ENCODE assay signal across 1 fruit fly cellular context in genomic region chr3L:16004401-16005237, dm6.
TF ChIP-seq lines count a peak whose summit lies in the region.

Gene hzg, minus strand, starts transcription at chr3L:16004736.
Gene mRpS31, plus strand, starts transcription at chr3L:16005193.

TF ChIP-seq in whole organism, embryonic, 481 proteins besides CTCF, POLR2A, EP300 and RAD21 (continued from another document and continues in another):
- TF ChIP-seq sd (tag; optimal IDR thresholded peaks at IDR 0.05; lab: Kevin White, UChicago) (peak; percentile 62), CG14050 (GFP tag; IDR thresholded peaks at IDR 0.05; lab: Robert Waterston, UW) (no peak), CG18764 (GFP tag; optimal IDR thresholded peaks at IDR 0.05; lab: Kevin White, UChicago) (peak; percentile 13), Doc3 (GFP tag; IDR thresholded peaks at IDR 0.05; lab: Robert Waterston, UW; ENCODE audit: partially characterized antibody) (no peak), tin (GFP tag; optimal IDR thresholded peaks at IDR 0.05; lab: Kevin White, UChicago) (peak; percentile 55), CG16779 (GFP tag; IDR thresholded peaks at IDR 0.05; lab: Robert Waterston, UW) (no peak), otp (GFP tag; IDR thresholded peaks at IDR 0.05; lab: Robert Waterston, UW) (no peak), Pdp1 (GFP tag; optimal IDR thresholded peaks at IDR 0.05; lab: Kevin White, UChicago) (peak; percentile 42 to 55), CrebB (tag; optimal IDR thresholded peaks at IDR 0.05; lab: Kevin White, UChicago) (no peak), chm (GFP tag; IDR thresholded peaks at IDR 0.05; lab: Robert Waterston, UW) (peak; percentile 8; the same call in 1 of the 2 replicates), Sin3A (optimal IDR thresholded peaks at IDR 0.05; lab: Kevin White, UChicago) (peak; percentile 31), vnd (GFP tag; IDR thresholded peaks at IDR 0.05; lab: Robert Waterston, UW; ENCODE audit: partially characterized antibody) (no peak), CG17829 (tag; optimal IDR thresholded peaks at IDR 0.05; lab: Kevin White, UChicago) (peak; percentile 82), CG1529 (GFP tag; optimal IDR thresholded peaks at IDR 0.05; lab: Kevin White, UChicago) (no peak), CG6791 (GFP tag; IDR thresholded peaks at IDR 0.05; lab: Robert Waterston, UW; ENCODE audit: partially characterized antibody) (no peak; the same call in 2 of the 3 replicates), btn (GFP tag; optimal IDR thresholded peaks at IDR 0.05; lab: Kevin White, UChicago) (no peak), pan (optimal IDR thresholded peaks at IDR 0.05; lab: Kevin White, UChicago) (no peak), pan (GFP tag; optimal IDR thresholded peaks at IDR 0.05 in 1 of 2, IDR thresholded peaks at IDR 0.05 in 1 of 2) (peak in 1 of 2 experiments; percentile 24), dpn (GFP tag; optimal IDR thresholded peaks at IDR 0.05; lab: Kevin White, UChicago) (peak; percentile 46 to 65), CG7372 (GFP tag; IDR thresholded peaks at IDR 0.05; lab: Robert Waterston, UW) (peak; percentile 66; the same call in 1 of the 2 replicates), Gsc (GFP tag; IDR thresholded peaks at IDR 0.05; lab: Robert Waterston, UW) (no peak), CG1024 (GFP tag; IDR thresholded peaks at IDR 0.05; lab: Robert Waterston, UW) (no peak), sens (GFP tag; lab: Kevin White, UChicago) (peak; percentile 89), Hr3 (GFP tag; optimal IDR thresholded peaks at IDR 0.05; lab: Kevin White, UChicago) (peak; percentile 57), Oaz (GFP tag; IDR thresholded peaks at IDR 0.05; lab: Robert Waterston, UW) (no peak), seq (GFP tag; IDR thresholded peaks at IDR 0.05; lab: Robert Waterston, UW) (no peak), stc (GFP tag; IDR thresholded peaks at IDR 0.05; lab: Robert Waterston, UW) (no peak), dan (GFP tag; IDR thresholded peaks at IDR 0.05; lab: Robert Waterston, UW) (no peak), CG11723 (GFP tag; optimal IDR thresholded peaks at IDR 0.05; lab: Kevin White, UChicago) (no peak), dysf (GFP tag; IDR thresholded peaks at IDR 0.05; lab: Robert Waterston, UW) (peak; percentile 46; the same call in 1 of the 3 replicates), CG2129 (GFP tag; IDR thresholded peaks at IDR 0.05; lab: Robert Waterston, UW; ENCODE audit: partially characterized antibody) (no peak), al (GFP tag; IDR thresholded peaks at IDR 0.05; lab: Robert Waterston, UW) (peak; percentile 52; the same call in 1 of the 2 replicates), Awh (GFP tag; IDR thresholded peaks at IDR 0.05; lab: Robert Waterston, UW) (peak; percentile 53; the same call in 1 of the 2 replicates), disco-r (GFP tag; optimal IDR thresholded peaks at IDR 0.05; lab: Kevin White, UChicago) (no peak), trh (GFP tag; optimal IDR thresholded peaks at IDR 0.05; lab: Kevin White, UChicago) (no peak), fd102C (GFP tag; optimal IDR thresholded peaks at IDR 0.05; lab: Kevin White, UChicago) (no peak), CG17802 (tag; optimal IDR thresholded peaks at IDR 0.05; lab: Kevin White, UChicago) (no peak), CG32532 (GFP tag; IDR thresholded peaks at IDR 0.05; lab: Robert Waterston, UW) (peak; percentile 51), Mes4 (GFP tag; optimal IDR thresholded peaks at IDR 0.05; lab: Kevin White, UChicago) (no peak), tup (GFP tag; optimal IDR thresholded peaks at IDR 0.05; lab: Kevin White, UChicago) (no peak), hbn (GFP tag; IDR thresholded peaks at IDR 0.05; lab: Robert Waterston, UW; ENCODE audit: partially characterized antibody) (no peak), wek (GFP tag; optimal IDR thresholded peaks at IDR 0.05; lab: Kevin White, UChicago) (no peak), CG3407 (GFP tag; optimal IDR thresholded peaks at IDR 0.05; lab: Kevin White, UChicago) (no peak), CG10321 (GFP tag; IDR thresholded peaks at IDR 0.05; lab: Robert Waterston, UW) (no peak), exex (tag; optimal IDR thresholded peaks at IDR 0.05; lab: Kevin White, UChicago) (peak; percentile 6), CG33557 (GFP tag; optimal IDR thresholded peaks at IDR 0.05; lab: Kevin White, UChicago) (peak; percentile 31), bigmax (GFP tag; optimal IDR thresholded peaks at IDR 0.05; lab: Kevin White, UChicago) (no peak), onecut (GFP tag; IDR thresholded peaks at IDR 0.05; lab: Robert Waterston, UW) (no peak), lmd (GFP tag; IDR thresholded peaks at IDR 0.05; lab: Robert Waterston, UW) (no peak; the same call in 1 of the 2 replicates), CG6654 (GFP tag; optimal IDR thresholded peaks at IDR 0.05; lab: Kevin White, UChicago) (no peak), trem (tag; optimal IDR thresholded peaks at IDR 0.05; lab: Kevin White, UChicago) (peak; percentile 99), ssp (GFP tag; IDR thresholded peaks at IDR 0.05; lab: Robert Waterston, UW) (no peak), tll (GFP tag; optimal IDR thresholded peaks at IDR 0.05; lab: Kevin White, UChicago) (no peak), CG11504 (tag; optimal IDR thresholded peaks at IDR 0.05; lab: Kevin White, UChicago) (peak; percentile 66), Rfx (GFP tag; IDR thresholded peaks at IDR 0.05; lab: Robert Waterston, UW) (peak; percentile 66), nerfin-2 (GFP tag; IDR thresholded peaks at IDR 0.05; lab: Robert Waterston, UW; ENCODE audit: partially characterized antibody) (no peak), Opbp (GFP tag; IDR thresholded peaks at IDR 0.05; lab: Robert Waterston, UW; ENCODE audit: partially characterized antibody) (no peak), Bteb2 (GFP tag; optimal IDR thresholded peaks at IDR 0.05; lab: Kevin White, UChicago) (peak; percentile 27), psq (GFP tag; optimal IDR thresholded peaks at IDR 0.05; lab: Kevin White, UChicago) (peak; percentile 74), fd3F (GFP tag; optimal IDR thresholded peaks at IDR 0.05; lab: Kevin White, UChicago) (no peak), kay (GFP tag; optimal IDR thresholded peaks at IDR 0.05; lab: Kevin White, UChicago) (peak; percentile 10), vvl (GFP tag; IDR thresholded peaks at IDR 0.05; lab: Robert Waterston, UW) (peak; percentile 54; the same call in 1 of the 2 replicates), CG30431 (GFP tag; optimal IDR thresholded peaks at IDR 0.05; lab: Kevin White, UChicago) (no peak), Eip74EF (GFP tag; optimal IDR thresholded peaks at IDR 0.05; lab: Kevin White, UChicago) (no peak), lola (GFP tag; optimal IDR thresholded peaks at IDR 0.05; lab: Kevin White, UChicago) (peak in 1 of 3 experiments; percentile 53), zfh2 (GFP tag; optimal IDR thresholded peaks at IDR 0.05; lab: Kevin White, UChicago) (peak; percentile 60), CG13123 (GFP tag; optimal IDR thresholded peaks at IDR 0.05; lab: Kevin White, UChicago) (peak; percentile 4), CG6765 (GFP tag; optimal IDR thresholded peaks at IDR 0.05; lab: Kevin White, UChicago) (no peak), az2 (GFP tag; optimal IDR thresholded peaks at IDR 0.05; lab: Kevin White, UChicago) (peak; percentile 57), CG1603 (tag; optimal IDR thresholded peaks at IDR 0.05; lab: Kevin White, UChicago) (no peak), ranshi (GFP tag; IDR thresholded peaks at IDR 0.05; lab: Robert Waterston, UW) (peak; percentile 65; the same call in 1 of the 2 replicates), her (GFP tag; optimal IDR thresholded peaks at IDR 0.05; lab: Kevin White, UChicago) (no peak), Lhr (GFP tag; optimal IDR thresholded peaks at IDR 0.05; lab: Kevin White, UChicago) (peak; percentile 55), sim (GFP tag; IDR thresholded peaks at IDR 0.05; lab: Robert Waterston, UW) (no peak), CG11398 (GFP tag; optimal IDR thresholded peaks at IDR 0.05; lab: Kevin White, UChicago) (no peak), CG11696 (GFP tag; IDR thresholded peaks at IDR 0.05; lab: Robert Waterston, UW) (no peak), CG1832 (GFP tag; optimal IDR thresholded peaks at IDR 0.05; lab: Kevin White, UChicago) (no peak), tna (GFP tag; IDR thresholded peaks at IDR 0.05; lab: Robert Waterston, UW; ENCODE audit: partially characterized antibody) (no peak), CG9817 (tag; optimal IDR thresholded peaks at IDR 0.05; lab: Kevin White, UChicago) (peak; percentile 67), jumu (GFP tag; optimal IDR thresholded peaks at IDR 0.05; lab: Kevin White, UChicago) (peak; percentile 41), CG9727 (GFP tag; optimal IDR thresholded peaks at IDR 0.05; lab: Kevin White, UChicago) (peak; percentile 35), maf-S (GFP tag; optimal IDR thresholded peaks at IDR 0.05; lab: Kevin White, UChicago) (no peak), Sry-δ (GFP tag; optimal IDR thresholded peaks at IDR 0.05; lab: Kevin White, UChicago) (peak; percentile 42), Sox100B (GFP tag; optimal IDR thresholded peaks at IDR 0.05; lab: Kevin White, UChicago) (peak; percentile 40), ftz-f1 (GFP tag; optimal IDR thresholded peaks at IDR 0.05; lab: Kevin White, UChicago) (no peak), CG9437 (GFP tag; optimal IDR thresholded peaks at IDR 0.05; lab: Kevin White, UChicago) (peak; percentile 23), dati (GFP tag; IDR thresholded peaks at IDR 0.05; lab: Robert Waterston, UW) (no peak), ash1 (GFP tag; optimal IDR thresholded peaks at IDR 0.05; lab: Kevin White, UChicago) (no peak), CG5953 (GFP tag; IDR thresholded peaks at IDR 0.05; lab: Robert Waterston, UW) (no peak), eve (GFP tag; optimal IDR thresholded peaks at IDR 0.05; lab: Kevin White, UChicago) (no peak), CG10267 (tag; optimal IDR thresholded peaks at IDR 0.05; lab: Kevin White, UChicago) (peak; percentile 67), CG11093 (GFP tag; IDR thresholded peaks at IDR 0.05; lab: Robert Waterston, UW) (no peak), ems (GFP tag; optimal IDR thresholded peaks at IDR 0.05; lab: Kevin White, UChicago) (no peak), CG7745 (tag; optimal IDR thresholded peaks at IDR 0.05; lab: Kevin White, UChicago) (peak; percentile 20), CG9215 (GFP tag; IDR thresholded peaks at IDR 0.05; lab: Robert Waterston, UW) (peak; percentile 57), CG10654 (GFP tag; optimal IDR thresholded peaks at IDR 0.05; lab: Kevin White, UChicago) (peak; percentile 50), Meics (GFP tag; optimal IDR thresholded peaks at IDR 0.05; lab: Kevin White, UChicago) (peak; percentile 25), CG2120 (GFP tag; optimal IDR thresholded peaks at IDR 0.05; lab: Kevin White, UChicago) (peak; percentile 80), CG33213 (GFP tag; optimal IDR thresholded peaks at IDR 0.05; lab: Kevin White, UChicago) (peak; percentile 54), NC2β (GFP tag; optimal IDR thresholded peaks at IDR 0.05; lab: Kevin White, UChicago) (peak; percentile 6), gro (GFP tag; optimal IDR thresholded peaks at IDR 0.05; lab: Kevin White, UChicago) (peak; percentile 4), CG10565 (GFP tag; optimal IDR thresholded peaks at IDR 0.05; lab: Kevin White, UChicago) (no peak), CG10209 (GFP tag; optimal IDR thresholded peaks at IDR 0.05; lab: Kevin White, UChicago) (peak; percentile 34), CG10979 (tag; optimal IDR thresholded peaks at IDR 0.05; lab: Kevin White, UChicago) (peak; percentile 40), tgo (GFP tag; IDR thresholded peaks at IDR 0.05; lab: Robert Waterston, UW) (peak; percentile 50; the same call in 2 of the 3 replicates), Rx (GFP tag; IDR thresholded peaks at IDR 0.05; lab: Robert Waterston, UW) (no peak), knrl (GFP tag; IDR thresholded peaks at IDR 0.05; lab: Robert Waterston, UW; ENCODE audit: partially characterized antibody) (no peak), ab (GFP tag; optimal IDR thresholded peaks at IDR 0.05; lab: Kevin White, UChicago) (no peak), br (optimal IDR thresholded peaks at IDR 0.05; lab: Kevin White, UChicago) (no peak), Trl (optimal IDR thresholded peaks at IDR 0.05; lab: Kevin White, UChicago) (no peak), Trl (GFP tag; optimal IDR thresholded peaks at IDR 0.05; lab: Kevin White, UChicago) (peak; percentile 63), CG15479 (GFP tag; optimal IDR thresholded peaks at IDR 0.05; lab: Kevin White, UChicago) (peak; percentile 34), lov (optimal IDR thresholded peaks at IDR 0.05; lab: Kevin White, UChicago) (no peak), lov (GFP tag; IDR thresholded peaks at IDR 0.05; lab: Robert Waterston, UW) (no peak), CG7963 (GFP tag; IDR thresholded peaks at IDR 0.05; lab: Robert Waterston, UW; ENCODE audit: partially characterized antibody) (no peak), CG5180 (GFP tag; optimal IDR thresholded peaks at IDR 0.05; lab: Kevin White, UChicago) (no peak), danr (GFP tag; IDR thresholded peaks at IDR 0.05; lab: Robert Waterston, UW) (no peak), ro (GFP tag; IDR thresholded peaks at IDR 0.05; lab: Robert Waterston, UW) (no peak), CG12659 (GFP tag; optimal IDR thresholded peaks at IDR 0.05; lab: Kevin White, UChicago) (peak; percentile 42), CG15269 (tag; optimal IDR thresholded peaks at IDR 0.05; lab: Kevin White, UChicago) (peak; percentile 46), grn (GFP tag; optimal IDR thresholded peaks at IDR 0.05; lab: Kevin White, UChicago) (peak; percentile 10), Oli (tag; optimal IDR thresholded peaks at IDR 0.05; lab: Kevin White, UChicago) (peak; percentile 1), CG2712 (tag; optimal IDR thresholded peaks at IDR 0.05; lab: Kevin White, UChicago) (peak; percentile 74), Lpt (GFP tag; optimal IDR thresholded peaks at IDR 0.05; lab: Kevin White, UChicago) (no peak), C15 (GFP tag; IDR thresholded peaks at IDR 0.05; lab: Robert Waterston, UW) (no peak), da (GFP tag; optimal IDR thresholded peaks at IDR 0.05; lab: Kevin White, UChicago) (no peak), CG9876 (GFP tag; optimal IDR thresholded peaks at IDR 0.05; lab: Kevin White, UChicago) (no peak), org-1 (GFP tag; optimal IDR thresholded peaks at IDR 0.05; lab: Kevin White, UChicago) (no peak), Lim3 (GFP tag; IDR thresholded peaks at IDR 0.05; lab: Robert Waterston, UW) (no peak), Deaf1 (tag; optimal IDR thresholded peaks at IDR 0.05; lab: Kevin White, UChicago) (peak; percentile 25), CG4360 (GFP tag; IDR thresholded peaks at IDR 0.05; lab: Robert Waterston, UW) (no peak), Dll (GFP tag; IDR thresholded peaks at IDR 0.05; lab: Robert Waterston, UW; ENCODE audit: partially characterized antibody) (no peak), CG8478 (optimal IDR thresholded peaks at IDR 0.05; lab: Kevin White, UChicago) (no peak), ATbp (GFP tag; optimal IDR thresholded peaks at IDR 0.05; lab: Kevin White, UChicago) (no peak)
